Fruit fly (Drosophila melanogaster) whole organism, embryonic: Measurements from ENCODE around the gene CG14720.

Experiments used
- Antp ChIP-seq: fragments of 200-800 bp; sonication (Bioruptor generic); optimal IDR thresholded peaks from 3 replicates; lab custom pipeline; 2016; ENCODE audit warnings: missing biosample characterization, missing genetic modification characterization
- Atf-2 ChIP-seq: fragments of 200-800 bp; sonication (Bioruptor generic); optimal IDR thresholded peaks from 2 replicates; lab custom pipeline; 2016; ENCODE audit warnings: missing biosample characterization, missing genetic modification characterization
- BEAF-32 ChIP-seq: fragments of 200-800 bp; sonication (Bioruptor generic); optimal IDR thresholded peaks from 3 replicates; lab custom pipeline; 2017; ENCODE audit warnings: missing biosample characterization, missing genetic modification characterization, mild to moderate bottlenecking, moderate library complexity, missing genetic modification reagents
- CG10959 ChIP-seq: fragments of 200-800 bp; sonication (Bioruptor generic); IDR thresholded peaks from 2 replicates; pipeline ENCODE4 v1.3.6; 2022; ENCODE audit warnings: missing biosample characterization, missing genetic modification characterization
- CG11398 ChIP-seq: fragments of 200-800 bp; sonication (Bioruptor generic); optimal IDR thresholded peaks from 2 replicates; lab custom pipeline; 2016; ENCODE audit warnings: missing biosample characterization, missing genetic modification characterization
- CG12071 ChIP-seq: fragments of 200-800 bp; sonication (Bioruptor generic); optimal IDR thresholded peaks from 3 replicates; lab custom pipeline; 2018; ENCODE audit warnings: missing biosample characterization, mild to moderate bottlenecking, missing genetic modification characterization
- CG1603 ChIP-seq: fragments of 200-800 bp; sonication (Bioruptor generic); optimal IDR thresholded peaks from 2 replicates; lab custom pipeline; 2019; ENCODE audit warnings: missing biosample characterization, mild to moderate bottlenecking, missing genetic modification characterization, moderate library complexity
- CG17802 ChIP-seq: fragments of 200-800 bp; sonication (Bioruptor generic); optimal IDR thresholded peaks from 2 replicates; lab custom pipeline; 2018; ENCODE audit warnings: missing biosample characterization, mild to moderate bottlenecking, missing genetic modification characterization, moderate library complexity
- CG18011 ChIP-seq: fragments of 200-800 bp; sonication (Bioruptor generic); optimal IDR thresholded peaks from 2 replicates; lab custom pipeline; 2017; ENCODE audit warnings: missing biosample characterization, missing genetic modification characterization, mild to moderate bottlenecking, moderate library complexity, missing genotype
- CG2120 ChIP-seq: fragments of 200-800 bp; sonication (Bioruptor generic); optimal IDR thresholded peaks from 3 replicates; lab custom pipeline; 2016; ENCODE audit warnings: missing biosample characterization, missing genetic modification characterization
- CG3281 ChIP-seq: fragments of 200-800 bp; sonication (Bioruptor generic); optimal IDR thresholded peaks from 3 replicates; lab custom pipeline; 2017; ENCODE audit warnings: missing biosample characterization, mild to moderate bottlenecking, missing genetic modification characterization
- CG34376 ChIP-seq: fragments of 200-800 bp; sonication (Bioruptor generic); optimal IDR thresholded peaks from 2 replicates; lab custom pipeline; 2018; ENCODE audit warnings: missing biosample characterization, mild to moderate bottlenecking, missing genetic modification characterization
- CG3847 ChIP-seq: fragments of 200-800 bp; sonication (Bioruptor generic); IDR thresholded peaks from 2 replicates; pipeline ENCODE4 v1.3.6; 2022; ENCODE audit warnings: missing biosample characterization, missing genetic modification characterization
- CG4424 ChIP-seq: fragments of 200-800 bp; sonication (Bioruptor generic); optimal IDR thresholded peaks from 3 replicates; lab custom pipeline; 2016; ENCODE audit warnings: missing biosample characterization, missing genetic modification characterization
- CG6272 ChIP-seq: fragments of 200-800 bp; sonication (Bioruptor generic); IDR thresholded peaks from 2 replicates; pipeline ENCODE4 v1.3.6; 2022; ENCODE audit warnings: missing biosample characterization, missing genetic modification characterization
- CG6854 ChIP-seq: fragments of 200-800 bp; sonication (Bioruptor generic); optimal IDR thresholded peaks from 3 replicates; lab custom pipeline; 2017; ENCODE audit warnings: missing biosample characterization, mild to moderate bottlenecking, missing genetic modification characterization
- CG8765 ChIP-seq: fragments of 200-800 bp; sonication (Bioruptor generic); IDR thresholded peaks from 2 replicates; pipeline ENCODE4 v1.3.6; 2022; ENCODE audit warnings: missing biosample characterization, missing genetic modification characterization
- D19B ChIP-seq: fragments of 200-800 bp; sonication (Bioruptor generic); optimal IDR thresholded peaks from 2 replicates; lab custom pipeline; 2017; ENCODE audit warnings: missing biosample characterization, mild to moderate bottlenecking, missing genetic modification characterization
- Dp ChIP-seq: fragments of 200-800 bp; sonication (Bioruptor generic); optimal IDR thresholded peaks from 2 replicates; lab custom pipeline; 2018; ENCODE audit warnings: missing biosample characterization, mild to moderate bottlenecking, missing genetic modification characterization, moderate library complexity
- GATAe ChIP-seq: fragments of 200-800 bp; sonication (Bioruptor generic); conservative IDR thresholded peaks from 2 replicates; pipeline ENCODE4 v1.3.6; 2022; ENCODE audit warnings: missing biosample characterization, missing genetic modification characterization
- HmgZ ChIP-seq: fragments of 200-800 bp; sonication (Bioruptor generic); optimal IDR thresholded peaks from 2 replicates; lab custom pipeline; 2018; ENCODE audit warnings: missing biosample characterization, mild to moderate bottlenecking, missing genetic modification characterization
- Med ChIP-seq: fragments of 200-800 bp; sonication (Bioruptor generic); peaks from one replicate; lab custom pipeline; 2016; ENCODE audit warnings: missing biosample characterization, missing genetic modification characterization, mild to moderate bottlenecking, inconsistent platforms, moderate library complexity
- Mrtf ChIP-seq: fragments of 200-800 bp; sonication (Bioruptor generic); IDR thresholded peaks from 3 replicates; pipeline ENCODE4 v1.3.6; 2022; ENCODE audit warnings: missing biosample characterization, missing genetic modification characterization
- Pdp1 ChIP-seq, 2 experiments: fragments of 200-800 bp; sonication (Bioruptor generic); optimal IDR thresholded peaks; 3 replicates each; lab custom pipeline; 2016; ENCODE audit warnings: missing biosample characterization in 2 of 2, missing genetic modification characterization in 2 of 2, mild to moderate bottlenecking in 1 of 2, moderate library complexity in 1 of 2
- YL-1 ChIP-seq: fragments of 200-800 bp; sonication (Bioruptor generic); optimal IDR thresholded peaks from 3 replicates; lab custom pipeline; 2017; ENCODE audit warnings: missing biosample characterization, mild to moderate bottlenecking, missing genetic modification characterization
- ash1 ChIP-seq: fragments of 200-800 bp; sonication (Bioruptor generic); optimal IDR thresholded peaks from 2 replicates; lab custom pipeline; 2018; ENCODE audit warnings: missing biosample characterization, mild to moderate bottlenecking, missing genetic modification characterization
- dysf ChIP-seq: fragments of 200-800 bp; sonication (Bioruptor generic); IDR thresholded peaks from 3 replicates; pipeline ENCODE4 v1.3.6; 2022; ENCODE audit warnings: missing biosample characterization, missing genetic modification characterization
- exex ChIP-seq: fragments of 200-800 bp; sonication (Bioruptor generic); optimal IDR thresholded peaks from 4 replicates; lab custom pipeline; 2018; ENCODE audit warnings: missing biosample characterization, mild to moderate bottlenecking, missing genetic modification characterization, moderate library complexity
- gce ChIP-seq: fragments of 200-800 bp; sonication (Bioruptor generic); IDR thresholded peaks from 3 replicates; pipeline ENCODE4 v1.3.6; 2022; ENCODE audit warnings: missing biosample characterization, missing genetic modification characterization
- grn ChIP-seq: fragments of 200-800 bp; sonication (Bioruptor generic); optimal IDR thresholded peaks from 3 replicates; lab custom pipeline; 2017; ENCODE audit warnings: missing biosample characterization, missing genetic modification characterization
- mirr ChIP-seq: fragments of 200-800 bp; sonication (Bioruptor generic); optimal IDR thresholded peaks from 3 replicates; lab custom pipeline; 2018; ENCODE audit warnings: missing biosample characterization, mild to moderate bottlenecking, missing genetic modification characterization
- pan ChIP-seq, 4 experiments: fragments of >200 bp in 3 of 4; fragments of 200-800 bp in 1 of 4; sonication (Bioruptor generic) in 1 of 4; optimal IDR thresholded peaks in 3 of 4; IDR thresholded peaks in 1 of 4; 2 replicates each; pipeline versions ENCODE4 v1.3.6 to Lab custom; 2017 to 2022; ENCODE audit warnings: missing biosample characterization in 2 of 4, missing genetic modification characterization in 2 of 4, mixed read lengths in 1 of 4
- row ChIP-seq: fragments of 200-800 bp; sonication (Bioruptor generic); IDR thresholded peaks from 3 replicates; pipeline ENCODE4 v1.3.6; 2022; ENCODE audit warnings: missing biosample characterization, missing genetic modification characterization
- sd ChIP-seq: fragments of 200-800 bp; sonication (Bioruptor generic); optimal IDR thresholded peaks from 3 replicates; lab custom pipeline; 2018; ENCODE audit warnings: missing biosample characterization, mild to moderate bottlenecking, missing genetic modification characterization, moderate library complexity
- sug ChIP-seq: fragments of 200-800 bp; optimal IDR thresholded peaks from 2 replicates; lab custom pipeline; 2019; ENCODE audit warnings: missing biosample characterization, mild to moderate bottlenecking, missing genetic modification characterization, moderate library complexity
- twi ChIP-seq: fragments of 200-800 bp; optimal IDR thresholded peaks from 2 replicates; lab custom pipeline; 2019; ENCODE audit warnings: missing biosample characterization, mild to moderate bottlenecking, missing genetic modification characterization, moderate library complexity
- vvl ChIP-seq: fragments of 200-800 bp; sonication (Bioruptor generic); IDR thresholded peaks from 2 replicates; pipeline ENCODE4 v1.3.6; 2022; ENCODE audit warnings: missing biosample characterization, missing genetic modification characterization

Gene CG14720

DNA sequence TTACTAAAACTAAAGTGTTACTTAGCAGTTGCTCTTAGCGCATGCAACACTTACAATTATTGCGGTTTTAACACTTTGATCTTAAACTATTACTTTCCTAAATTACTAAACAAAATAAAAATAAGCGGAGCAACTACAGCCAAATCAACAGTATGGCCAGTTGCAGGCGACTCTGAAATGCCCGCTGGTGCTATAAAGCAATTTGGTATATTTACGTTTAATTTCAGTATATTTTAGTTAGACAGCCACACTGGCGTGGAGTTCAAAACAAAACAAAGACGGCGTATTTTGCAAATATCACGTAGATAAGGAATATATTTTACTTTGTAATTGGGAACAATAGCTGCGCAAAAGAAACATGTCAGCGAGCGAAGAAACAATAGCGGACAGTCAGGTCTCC is 32.0 kb upstream of the CG14720 start, which contains the start of the genes Taf12 and Ho (continued):
- TF ChIP-seq Mrtf (GFP tag; lab: Robert Waterston, UW) (no peak), CG6272 (no peak), gce (no peak), twi (tag; lab: Kevin White, UChicago) (no peak), Antp (no peak)
- TF ChIP-seq, all 482 proteins: peak for 56

DNA sequence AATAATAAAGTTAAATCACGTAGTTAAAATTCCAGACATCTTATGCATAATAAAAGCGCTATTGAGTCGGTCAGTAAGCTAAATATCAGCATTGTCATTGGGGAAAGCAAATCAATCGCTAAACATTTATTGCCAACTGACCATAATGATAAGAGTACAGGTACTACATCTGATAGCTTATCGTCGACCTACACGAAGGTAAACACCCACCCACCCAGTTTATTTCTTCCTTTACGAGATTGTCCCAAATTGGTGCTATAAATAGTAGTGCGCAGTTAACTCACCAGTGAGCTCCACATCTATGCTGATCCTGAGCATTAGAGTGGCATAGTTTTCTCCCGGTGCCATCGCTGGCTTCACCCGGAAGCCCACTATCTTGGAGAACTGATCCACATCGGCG is 27.8 kb upstream of the CG14720 start:
- TF ChIP-seq CG34376 (GFP tag; lab: Kevin White, UChicago) (peak; percentile 37), Med (GFP tag; lab: Kevin White, UChicago) (peak; percentile 2), HmgZ (tag; lab: Kevin White, UChicago) (no peak), mirr (GFP tag; lab: Kevin White, UChicago) (peak; percentile 48), CG3281 (peak; percentile 8), exex (tag; lab: Kevin White, UChicago) (peak; percentile 76), CG12071 (GFP tag; lab: Kevin White, UChicago) (peak; percentile 10), GATAe (GFP tag; lab: Robert Waterston, UW) (peak; percentile 51), sd (tag; lab: Kevin White, UChicago) (peak; percentile 37), grn (GFP tag; lab: Kevin White, UChicago) (peak; percentile 42), pan (optimal IDR thresholded peaks at IDR 0.05; lab: Kevin White, UChicago) (no peak), pan (GFP tag; optimal IDR thresholded peaks at IDR 0.05 in 1 of 2, IDR thresholded peaks at IDR 0.05 in 1 of 2) (no peak), CG8765 (no peak), CG2120 (no peak), CG1603 (tag; lab: Kevin White, UChicago) (no peak), sug (tag; lab: Kevin White, UChicago) (peak; percentile 97), Atf-2 (GFP tag; lab: Kevin White, UChicago) (no peak)

DNA sequence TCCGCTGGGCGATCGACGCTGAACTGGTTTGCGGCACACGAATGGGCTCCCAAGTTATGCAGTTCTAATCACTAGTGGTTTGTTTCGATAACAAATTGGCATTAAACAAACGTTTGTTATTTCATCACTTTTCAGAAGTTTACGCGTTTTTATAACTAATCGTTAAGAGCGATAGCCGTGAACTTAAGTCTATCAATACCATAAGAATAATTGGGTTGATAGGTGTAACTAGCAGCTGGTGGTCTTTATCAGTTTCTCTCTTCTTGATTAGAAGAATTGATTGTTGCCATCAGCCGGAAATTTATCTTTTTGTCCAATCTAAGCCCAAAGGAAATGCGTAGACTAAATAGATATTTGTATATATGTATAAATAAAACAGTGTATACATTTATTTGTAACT is 27.2 kb upstream of the CG14720 start, which contains the start of gene CG6830:
Gene CG6830, minus strand, starts transcription at position 27 of the 400 bp plus-strand sequence.
- no peak for TF ChIP-seq YL-1
- TF ChIP-seq grn (GFP tag; lab: Kevin White, UChicago): peak; percentile 12
- TF ChIP-seq CG3847 (GFP tag; lab: Robert Waterston, UW): no peak
- no peak for TF ChIP-seq CG17802 (tag; lab: Kevin White, UChicago)
- TF ChIP-seq CG10959 (GFP tag; lab: Robert Waterston, UW): no peak
- TF ChIP-seq BEAF-32 (GFP tag; lab: Kevin White, UChicago): no peak
- no peak for TF ChIP-seq row (GFP tag; lab: Robert Waterston, UW)
- TF ChIP-seq vvl (GFP tag; lab: Robert Waterston, UW): no peak
- no peak for TF ChIP-seq CG18011 (GFP tag; lab: Kevin White, UChicago)
- TF ChIP-seq CG6854 (GFP tag; lab: Kevin White, UChicago): no peak
- peak; percentile 62 for TF ChIP-seq exex (tag; lab: Kevin White, UChicago)
- no peak for TF ChIP-seq Dp
- no peak for TF ChIP-seq D19B
- no peak for TF ChIP-seq ash1 (GFP tag; lab: Kevin White, UChicago)
- TF ChIP-seq dysf (GFP tag; lab: Robert Waterston, UW): no peak
- TF ChIP-seq CG11398: no peak
- TF ChIP-seq Pdp1 (GFP tag; optimal IDR thresholded peaks at IDR 0.05; lab: Kevin White, UChicago): peak in 1 of 2 experiments; percentile 4
- no peak for TF ChIP-seq CG4424 (GFP tag; lab: Kevin White, UChicago)
- peak; percentile 87 for TF ChIP-seq sug (tag; lab: Kevin White, UChicago)
